Worm (Caenorhabditis elegans) whole organism, L1 larva: Measurements from ENCODE around the gene rml-3.
A peak's percentile ranks its signal among the peaks of the same experiment; 100 is the strongest.

ENCODE experiments used
- C04F5.9 ChIP-seq: sonication (generic microtip); optimal IDR thresholded peaks from 2 replicates; lab custom pipeline; 2016; ENCODE audit warnings: missing genetic modification characterization, missing compliant biosample characterization
- C34B4.2 ChIP-seq: sonication (generic microtip); optimal IDR thresholded peaks from 2 replicates; lab custom pipeline; 2017; ENCODE audit warnings: mild to moderate bottlenecking, missing genetic modification characterization, missing compliant biosample characterization
- F16B12.6 ChIP-seq: fragments of 150-350 bp; optimal IDR thresholded peaks from 2 replicates; lab custom pipeline; 2014; ENCODE audit warnings: missing biosample characterization, missing genetic modification characterization
- Y116A8C.19 ChIP-seq: sonication (generic microtip); optimal IDR thresholded peaks from 2 replicates; lab custom pipeline; 2016; ENCODE audit warnings: missing compliant biosample characterization, missing genetic modification characterization, borderline replicate concordance
- aly-2 ChIP-seq: fragments of 150-350 bp; optimal IDR thresholded peaks from 2 replicates; lab custom pipeline; 2014; ENCODE audit warnings: missing biosample characterization, missing genetic modification characterization
- ceh-63 ChIP-seq: fragments of 200-800 bp; sonication (Bioruptor generic); optimal IDR thresholded peaks from 2 replicates; lab custom pipeline; 2018; ENCODE audit warnings: mild to moderate bottlenecking, missing genetic modification characterization, missing compliant biosample characterization
- ceh-82 ChIP-seq, 3 experiments: fragments of 150-350 bp in 1 of 3; sonication (generic microtip) in 2 of 3; optimal IDR thresholded peaks; 2 replicates each; lab custom pipeline; 2014 to 2017; ENCODE audit warnings: missing biosample characterization in 3 of 3, missing genetic modification characterization in 3 of 3
- dpl-1 ChIP-seq, 3 experiments: fragments of 150-350 bp in 2 of 3; sonication (generic microtip) in 1 of 3; optimal IDR thresholded peaks; 2 replicates each; lab custom pipeline; 2014 to 2017; ENCODE audit warnings: missing biosample characterization in 3 of 3, missing genetic modification characterization in 3 of 3, missing genetic modification reagents in 3 of 3
- egl-13 ChIP-seq: sonication (generic microtip); optimal IDR thresholded peaks from 2 replicates; lab custom pipeline; 2016; ENCODE audit warnings: missing genotype, missing genetic modification reagents, missing genetic modification characterization, missing compliant biosample characterization
- egl-27 ChIP-seq, 2 experiments: fragments of 150-350 bp in 1 of 2; sonication (generic microtip); optimal IDR thresholded peaks; 3 replicates each; lab custom pipeline; 2017 to 2018; ENCODE audit warnings: missing biosample characterization in 2 of 2, missing genetic modification characterization in 2 of 2, missing genetic modification reagents in 2 of 2
- elt-2 ChIP-seq: sonication (generic microtip); optimal IDR thresholded peaks from 2 replicates; lab custom pipeline; 2016; ENCODE audit warnings: missing genetic modification characterization, mild to moderate bottlenecking, inconsistent platforms, missing compliant biosample characterization, missing genetic modification reagents
- fkh-10 ChIP-seq: sonication (generic microtip); optimal IDR thresholded peaks from 2 replicates; lab custom pipeline; 2017; ENCODE audit warnings: missing biosample characterization, missing genetic modification reagents, missing genetic modification characterization
- fkh-4 ChIP-seq: sonication (generic microtip); optimal IDR thresholded peaks from 2 replicates; lab custom pipeline; 2016; ENCODE audit warnings: missing compliant biosample characterization, missing genetic modification characterization, borderline replicate concordance
- grh-1 ChIP-seq: fragments of 200-800 bp; sonication (Bioruptor generic); IDR thresholded peaks from 2 replicates; pipeline ENCODE4 v1.3.6; 2022; ENCODE audit warnings: missing genetic modification reagents, missing genetic modification characterization, missing compliant biosample characterization
- hlh-17 ChIP-seq: fragments of 200-800 bp; sonication (Bioruptor generic); optimal IDR thresholded peaks from 2 replicates; lab custom pipeline; 2018; ENCODE audit warnings: missing genetic modification characterization, mild to moderate bottlenecking, missing compliant biosample characterization, moderate library complexity, borderline replicate concordance
- hlh-4 ChIP-seq: sonication (generic microtip); optimal IDR thresholded peaks from 2 replicates; lab custom pipeline; 2016; ENCODE audit warnings: mild to moderate bottlenecking, missing genetic modification characterization, missing compliant biosample characterization
- hpl-2 ChIP-seq: fragments of 150-350 bp; optimal IDR thresholded peaks from 2 replicates; lab custom pipeline; 2014; ENCODE audit warnings: missing biosample characterization, missing genetic modification reagents, missing genetic modification characterization
- irx-1 ChIP-seq: sonication (generic microtip); optimal IDR thresholded peaks from 2 replicates; lab custom pipeline; 2016; ENCODE audit warnings: missing genetic modification characterization, missing compliant biosample characterization
- jun-1 ChIP-seq: fragments of 150-350 bp; optimal IDR thresholded peaks from 2 replicates; lab custom pipeline; 2014; ENCODE audit warnings: missing biosample characterization, missing genetic modification reagents, missing genetic modification characterization
- lin-13 ChIP-seq: fragments of 150-350 bp; optimal IDR thresholded peaks from 2 replicates; lab custom pipeline; 2014; ENCODE audit warnings: missing biosample characterization, missing genetic modification reagents, missing genetic modification characterization
- lin-15B ChIP-seq: fragments of 150-350 bp; sonication (generic microtip); optimal IDR thresholded peaks from 3 replicates; lab custom pipeline; 2014; ENCODE audit warnings: missing biosample characterization, missing genetic modification characterization
- lin-39 ChIP-seq: fragments of 150-350 bp; optimal IDR thresholded peaks from 2 replicates; lab custom pipeline; 2014; ENCODE audit warnings: missing biosample characterization, missing genetic modification reagents, missing genetic modification characterization
- lir-3 ChIP-seq: sonication (generic microtip); optimal IDR thresholded peaks from 2 replicates; lab custom pipeline; 2016; ENCODE audit warnings: mild to moderate bottlenecking, missing genetic modification characterization, moderate library complexity, missing compliant biosample characterization; ENCODE audit not compliant: poor library complexity
- lsy-2 ChIP-seq, 2 experiments: fragments of 150-350 bp; optimal IDR thresholded peaks; 2 replicates each; lab custom pipeline; 2014; ENCODE audit warnings: missing biosample characterization in 2 of 2, missing genetic modification characterization in 2 of 2
- mab-9 ChIP-seq: fragments of 200-800 bp; sonication (Bioruptor generic); IDR thresholded peaks from 2 replicates; pipeline ENCODE4 v1.3.6; 2022; ENCODE audit warnings: missing genetic modification reagents, missing genetic modification characterization, missing compliant biosample characterization
- mdl-1 ChIP-seq, 2 experiments: fragments of 150-350 bp; optimal IDR thresholded peaks; 2 replicates each; lab custom pipeline; 2014 to 2017; ENCODE audit warnings: missing biosample characterization in 2 of 2, missing genetic modification characterization in 2 of 2, inconsistent platforms in 1 of 2
- nhr-237 ChIP-seq: fragments of 150-350 bp; optimal IDR thresholded peaks from 2 replicates; lab custom pipeline; 2014; ENCODE audit warnings: missing biosample characterization, missing genetic modification characterization
- nhr-28 ChIP-seq: fragments of 150-350 bp; optimal IDR thresholded peaks from 2 replicates; lab custom pipeline; 2014; ENCODE audit warnings: missing biosample characterization, missing genetic modification characterization
- nhr-47 ChIP-seq: sonication (generic microtip); optimal IDR thresholded peaks from 2 replicates; lab custom pipeline; 2016; ENCODE audit warnings: mild to moderate bottlenecking, missing genetic modification characterization, moderate library complexity, missing compliant biosample characterization
- nhr-71 ChIP-seq: sonication (generic microtip); optimal IDR thresholded peaks from 2 replicates; lab custom pipeline; 2016; ENCODE audit warnings: mild to moderate bottlenecking, missing genetic modification characterization, moderate library complexity, missing compliant biosample characterization
- nhr-76 ChIP-seq: sonication (generic microtip); optimal IDR thresholded peaks from 2 replicates; lab custom pipeline; 2017; ENCODE audit warnings: missing biosample characterization, missing genetic modification characterization
- nhr-77 ChIP-seq: fragments of 150-350 bp; optimal IDR thresholded peaks from 2 replicates; lab custom pipeline; 2014; ENCODE audit warnings: missing biosample characterization, missing genetic modification characterization
- pax-3 ChIP-seq: fragments of 200-800 bp; sonication (Bioruptor generic); optimal IDR thresholded peaks from 2 replicates; lab custom pipeline; 2018; ENCODE audit warnings: mild to moderate bottlenecking, missing genetic modification characterization, moderate library complexity, missing compliant biosample characterization
- rnt-1 ChIP-seq: sonication (generic microtip); optimal IDR thresholded peaks from 2 replicates; lab custom pipeline; 2016; ENCODE audit warnings: mild to moderate bottlenecking, missing genetic modification characterization, moderate library complexity, missing compliant biosample characterization
- snpc-4 ChIP-seq: fragments of 150-350 bp; optimal IDR thresholded peaks from 2 replicates; lab custom pipeline; 2014; ENCODE audit warnings: missing biosample characterization, missing genetic modification characterization
- snu-23 ChIP-seq: sonication (generic microtip); optimal IDR thresholded peaks from 2 replicates; lab custom pipeline; 2016; ENCODE audit warnings: missing genetic modification characterization, missing compliant biosample characterization
- sox-4 ChIP-seq: sonication (generic microtip); optimal IDR thresholded peaks from 2 replicates; lab custom pipeline; 2016; ENCODE audit warnings: missing genetic modification characterization, missing compliant biosample characterization
- sptf-1 ChIP-seq: fragments of 150-350 bp; optimal IDR thresholded peaks from 2 replicates; lab custom pipeline; 2014; ENCODE audit warnings: missing biosample characterization, missing genetic modification characterization
- sup-37 ChIP-seq: fragments of 200-800 bp; sonication (Bioruptor generic); optimal IDR thresholded peaks from 2 replicates; lab custom pipeline; 2018; ENCODE audit warnings: mild to moderate bottlenecking, missing genetic modification characterization, missing compliant biosample characterization
- swsn-7 ChIP-seq: sonication (generic microtip); optimal IDR thresholded peaks from 2 replicates; lab custom pipeline; 2016; ENCODE audit warnings: missing genetic modification characterization, missing compliant biosample characterization
- tbx-2 ChIP-seq: sonication (generic microtip); optimal IDR thresholded peaks from 2 replicates; lab custom pipeline; 2016; ENCODE audit warnings: missing genetic modification characterization, missing compliant biosample characterization
- tlp-1 ChIP-seq: fragments of 150-350 bp; optimal IDR thresholded peaks from 2 replicates; lab custom pipeline; 2014; ENCODE audit warnings: missing biosample characterization, missing genetic modification characterization
- unc-30 ChIP-seq: sonication (generic microtip); optimal IDR thresholded peaks from 2 replicates; lab custom pipeline; 2017; ENCODE audit warnings: missing biosample characterization, missing genetic modification characterization
- unc-98 ChIP-seq: fragments of 200-800 bp; sonication (Bioruptor generic); IDR thresholded peaks from 2 replicates; pipeline ENCODE4 v1.3.6; 2022; ENCODE audit warnings: missing genetic modification characterization, missing compliant biosample characterization
- vab-15 ChIP-seq: sonication (generic microtip); optimal IDR thresholded peaks from 2 replicates; lab custom pipeline; 2017; ENCODE audit warnings: missing genotype, mild to moderate bottlenecking, missing genetic modification characterization, missing compliant biosample characterization
- zag-1 ChIP-seq: fragments of 150-350 bp; optimal IDR thresholded peaks from 2 replicates; lab custom pipeline; 2014; ENCODE audit warnings: missing biosample characterization, missing genetic modification characterization
- ztf-4 ChIP-seq: fragments of 150-350 bp; optimal IDR thresholded peaks from 2 replicates; lab custom pipeline; 2014; ENCODE audit warnings: missing biosample characterization, missing genetic modification characterization

rml-3 gene

ce11 chrX:6206305-6206704 is 32.6 kb downstream of the rml-3 start, which contains the start of gene mtp-18:
TSS of gene mtp-18 (minus strand) at chrX:6206405.
- TF ChIP-seq sptf-1 (tag; lab: Kevin White, UChicago) (no peak), C34B4.2 (tag; lab: Kevin White, UChicago) (no peak), nhr-77 (tag; lab: Kevin White, UChicago) (no peak), pax-3 (no peak), lir-3 (no peak), lin-13 (GFP tag; lab: Kevin White, UChicago) (no peak), nhr-47 (tag; lab: Kevin White, UChicago) (no peak), nhr-76 (tag; lab: Kevin White, UChicago) (no peak), swsn-7 (tag; lab: Kevin White, UChicago) (no peak), elt-2 (tag; lab: Kevin White, UChicago) (no peak), lsy-2 (tag; optimal IDR thresholded peaks at IDR 0.05; lab: Kevin White, UChicago) (no peak), nhr-237 (tag; lab: Kevin White, UChicago) (no peak), fkh-4 (tag; lab: Kevin White, UChicago) (no peak), irx-1 (tag; lab: Kevin White, UChicago) (no peak), unc-30 (tag; lab: Kevin White, UChicago) (no peak), vab-15 (no peak)

- no peak for TF ChIP-seq lin-15B (tag; lab: Kevin White, UChicago)
- TF ChIP-seq ztf-4 (tag; lab: Kevin White, UChicago) = no peak
- TF ChIP-seq aly-2 (tag; lab: Kevin White, UChicago) = no peak
- no peak for TF ChIP-seq grh-1 (GFP tag; lab: Robert Waterston, UW)
- no peak for TF ChIP-seq mdl-1 (tag; optimal IDR thresholded peaks at IDR 0.05; lab: Kevin White, UChicago)
- TF ChIP-seq hpl-2 = no peak
- TF ChIP-seq zag-1 = no peak
- no peak for TF ChIP-seq rnt-1 (tag; lab: Kevin White, UChicago)
- no peak for TF ChIP-seq mab-9 (GFP tag; lab: Robert Waterston, UW)
- no peak for TF ChIP-seq fkh-10 (GFP tag; lab: Kevin White, UChicago)
- no peak for TF ChIP-seq hlh-17 (GFP tag; lab: Kevin White, UChicago)
- no peak for TF ChIP-seq ceh-82 (tag; optimal IDR thresholded peaks at IDR 0.05; lab: Kevin White, UChicago)
- no peak for TF ChIP-seq lin-39
- no peak for TF ChIP-seq sptf-1 (tag; lab: Kevin White, UChicago)
- TF ChIP-seq Y116A8C.19 (tag; lab: Kevin White, UChicago) = no peak
- TF ChIP-seq egl-13 (tag; lab: Kevin White, UChicago) = no peak
- TF ChIP-seq snpc-4 (tag; lab: Kevin White, UChicago) = no peak
- no peak for TF ChIP-seq vab-15
- TF ChIP-seq pax-3 = no peak
- no peak for TF ChIP-seq lsy-2 (tag; optimal IDR thresholded peaks at IDR 0.05; lab: Kevin White, UChicago)
Observed at ce11 chrX:6205325-6205724, 33.5 kb downstream of the rml-3 start.

ce11 chrX:6204696-6205232 is 34.1 kb downstream of the rml-3 start, which contains the start of gene bca-1:
TSS of gene bca-1 (minus strand) at chrX:6204746.
- TF ChIP-seq hlh-4 (tag; lab: Kevin White, UChicago) (no peak), nhr-77 (tag; lab: Kevin White, UChicago) (peak; percentile 15), sox-4 (tag; lab: Kevin White, UChicago) (no peak), jun-1 (tag; lab: Kevin White, UChicago) (no peak), snu-23 (GFP tag; lab: Kevin White, UChicago) (peak; percentile 91), sptf-1 (tag; lab: Kevin White, UChicago) (no peak), tbx-2 (tag; lab: Kevin White, UChicago) (peak; percentile 69), grh-1 (GFP tag; lab: Robert Waterston, UW) (peak; percentile 40), zag-1 (no peak), Y116A8C.19 (tag; lab: Kevin White, UChicago) (no peak), egl-13 (tag; lab: Kevin White, UChicago) (no peak), snpc-4 (tag; lab: Kevin White, UChicago) (no peak), lin-13 (GFP tag; lab: Kevin White, UChicago) (no peak), tlp-1 (tag; lab: Kevin White, UChicago) (no peak), irx-1 (tag; lab: Kevin White, UChicago) (no peak), nhr-28 (no peak), sup-37 (no peak), ceh-63 (GFP tag; lab: Kevin White, UChicago) (no peak), F16B12.6 (tag; lab: Kevin White, UChicago) (no peak), rnt-1 (tag; lab: Kevin White, UChicago) (peak; percentile 49), mdl-1 (tag; optimal IDR thresholded peaks at IDR 0.05; lab: Kevin White, UChicago) (peak in 1 of 2 experiments; percentile 69), unc-98 (no peak), egl-27 (tag; optimal IDR thresholded peaks at IDR 0.05; lab: Kevin White, UChicago) (no peak), C04F5.9 (tag; lab: Kevin White, UChicago) (no peak), nhr-71 (tag; lab: Kevin White, UChicago) (peak; percentile 97), dpl-1 (GFP tag; optimal IDR thresholded peaks at IDR 0.05; lab: Kevin White, UChicago) (peak in 1 of 3 experiments; percentile 21)
